Fruit fly (Drosophila melanogaster): Measurements from ENCODE around the gene CG9992.

Gene CG9992

DNA sequence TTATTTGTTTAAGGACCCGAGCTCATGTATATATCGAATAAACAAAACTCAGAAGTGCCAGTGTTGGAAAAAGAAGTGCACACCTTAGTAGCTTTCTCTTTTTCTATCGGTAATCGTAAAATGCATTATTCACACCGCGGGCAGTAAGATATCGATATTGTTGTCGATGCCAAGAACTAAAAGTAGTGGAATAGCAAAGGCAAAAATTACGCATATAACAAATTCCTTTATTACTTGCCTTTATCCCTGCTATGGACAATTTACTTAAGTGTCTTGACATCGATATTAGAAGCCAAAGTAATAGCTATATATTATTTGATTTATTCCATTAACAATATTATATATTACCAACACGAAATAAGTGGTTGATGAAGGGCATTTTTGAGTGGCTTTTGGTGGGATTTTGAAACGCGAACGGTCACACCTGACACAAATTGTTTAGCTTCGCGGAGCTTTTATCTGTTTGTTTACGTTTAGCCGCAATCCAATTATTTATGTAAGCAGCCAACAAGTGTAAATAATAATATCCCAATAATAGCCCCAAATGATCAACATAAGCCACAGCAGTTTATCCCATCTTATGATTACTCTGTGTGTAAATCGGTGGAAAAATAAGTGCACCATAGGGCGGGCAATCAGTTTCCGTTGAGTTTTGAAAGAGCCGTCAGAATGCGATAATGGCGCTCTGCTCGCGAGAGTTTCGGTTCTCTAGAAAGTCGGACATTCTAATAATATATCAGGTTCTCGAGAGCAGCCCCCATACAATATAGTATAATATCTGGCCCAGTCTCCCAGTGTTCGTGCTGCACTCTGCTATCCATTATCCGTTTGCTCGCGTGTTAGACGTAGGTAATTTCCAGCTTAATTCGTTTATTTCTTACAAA, at the start of gene CG9992, which contains the start of gene CG4239:
Gene CG9992, minus strand, starts transcription at position 66 of the 884 bp plus-strand sequence.
Gene CG4239, plus strand, starts transcription at position 436 of the 884 bp plus-strand sequence.
- no peak for TF ChIP-seq noc (tag; optimal IDR thresholded peaks at IDR 0.05)

DNA sequence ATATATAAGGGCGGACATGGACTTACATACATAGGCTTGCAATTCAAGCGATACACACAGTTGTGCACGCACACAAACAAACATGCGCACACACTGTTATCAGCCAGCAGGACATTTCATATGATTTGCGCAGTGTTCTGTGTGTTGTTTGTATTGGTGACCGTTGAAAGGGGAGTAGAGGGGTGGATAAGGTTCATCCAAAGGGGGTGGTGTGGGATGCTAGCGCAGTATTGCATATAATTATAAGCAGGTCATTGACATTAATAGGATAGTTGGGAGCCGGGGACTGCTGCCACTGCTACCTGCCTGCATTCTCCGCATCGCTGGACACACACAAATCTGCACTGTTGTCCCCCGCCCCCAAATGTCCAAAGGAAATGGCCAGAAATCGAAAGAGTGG, 43.8 kb upstream of the CG9992 start:
- TF ChIP-seq noc (tag; optimal IDR thresholded peaks at IDR 0.05): no peak

- TF ChIP-seq noc (tag; optimal IDR thresholded peaks at IDR 0.05): no peak
Measured at dm6 chrX:16427786-16428400, 43.2 kb upstream of the CG9992 start.

dm6 chrX:16426478-16427052, 41.9 kb upstream of the CG9992 start:
- no peak for TF ChIP-seq noc (tag; optimal IDR thresholded peaks at IDR 0.05)

DNA sequence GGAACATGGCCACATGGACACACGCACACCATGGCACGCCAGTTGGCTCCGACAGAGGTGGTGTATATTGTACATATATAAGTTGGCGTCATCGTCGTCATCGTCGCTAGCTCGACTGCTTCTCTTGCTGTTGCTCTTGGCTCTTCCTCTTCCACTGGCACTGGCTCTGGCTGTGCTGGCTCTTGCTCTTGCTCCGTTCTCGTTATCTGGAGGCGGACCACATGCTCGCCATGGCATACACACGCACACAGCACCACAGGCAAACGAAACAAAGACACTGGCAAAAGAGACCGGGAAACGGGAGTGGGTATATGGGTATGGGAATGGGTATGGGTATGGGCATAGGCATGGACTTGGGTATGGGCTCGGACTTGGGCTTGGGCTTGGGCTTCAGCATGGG, 40.4 kb upstream of the CG9992 start:
- TF ChIP-seq noc (tag; optimal IDR thresholded peaks at IDR 0.05): no peak

- no peak for TF ChIP-seq noc (tag; optimal IDR thresholded peaks at IDR 0.05)
Measured at dm6 chrX:16424296-16424695, 39.6 kb upstream of the CG9992 start.

dm6 chrX:16423125-16423509, 38.4 kb upstream of the CG9992 start:
- no peak for TF ChIP-seq noc (tag; optimal IDR thresholded peaks at IDR 0.05)

DNA sequence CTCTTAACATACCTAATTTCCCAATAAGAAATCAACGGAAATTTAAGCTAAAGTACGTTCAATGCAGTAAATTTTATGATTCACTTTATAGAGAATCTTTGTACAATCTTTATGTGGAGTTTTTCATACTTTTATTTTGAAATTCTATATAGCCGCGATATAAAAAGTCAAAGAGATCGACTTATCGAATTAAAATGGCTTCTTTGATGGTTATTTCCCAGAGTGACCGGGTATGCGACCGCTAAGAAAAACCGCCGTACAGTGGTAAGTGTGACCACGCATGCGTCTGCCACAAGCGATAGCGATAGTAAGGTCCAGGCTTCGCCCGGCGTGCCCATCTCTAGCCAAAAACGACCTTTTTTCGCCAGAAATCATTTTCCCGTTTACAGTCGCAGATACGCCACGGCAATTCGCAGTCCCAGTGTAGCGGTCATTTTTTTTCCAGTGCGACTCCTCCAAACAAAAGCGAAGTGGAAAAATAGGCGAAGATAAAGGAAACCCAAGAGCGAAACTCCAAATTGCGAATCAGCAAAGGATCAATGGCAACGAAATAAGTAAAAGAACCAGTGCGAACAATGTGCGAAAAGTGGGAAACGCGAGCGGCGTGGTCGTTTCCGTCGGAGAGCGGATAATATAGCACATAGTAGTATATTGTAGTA, 37.9 kb upstream of the CG9992 start, which contains the start of gene hang:
Gene hang, plus strand, starts transcription at position 366 of the 659 bp plus-strand sequence.
- peak; percentile 53 for TF ChIP-seq noc (tag; optimal IDR thresholded peaks at IDR 0.05)

DNA sequence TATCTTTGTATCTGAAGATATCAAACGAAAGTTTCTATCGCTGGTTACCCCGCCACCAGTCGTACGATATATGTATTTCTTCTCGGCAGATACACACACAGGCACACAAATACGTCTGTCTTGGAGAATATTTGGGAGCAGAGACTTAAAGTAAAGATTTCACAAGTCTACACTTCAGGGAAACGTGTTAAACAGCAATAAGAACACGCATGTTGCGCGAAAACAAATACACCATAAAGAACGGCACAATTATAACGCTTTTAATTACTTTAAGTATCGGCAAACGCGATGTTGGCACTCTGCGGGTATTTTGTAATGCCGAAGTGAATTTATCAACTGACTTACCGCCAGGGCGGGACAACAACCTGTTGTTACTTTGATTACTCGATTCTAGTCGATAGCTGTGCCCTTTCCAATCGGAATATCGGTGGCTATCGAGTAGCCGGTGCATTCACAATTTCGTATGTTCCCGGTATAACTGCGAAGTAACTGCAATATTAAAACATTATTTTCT, 37.2 kb upstream of the CG9992 start, which contains the start of gene AnxB11:
Gene AnxB11, minus strand, starts transcription at position 367 of the 514 bp plus-strand sequence.
- no peak for TF ChIP-seq noc (tag; optimal IDR thresholded peaks at IDR 0.05)

DNA sequence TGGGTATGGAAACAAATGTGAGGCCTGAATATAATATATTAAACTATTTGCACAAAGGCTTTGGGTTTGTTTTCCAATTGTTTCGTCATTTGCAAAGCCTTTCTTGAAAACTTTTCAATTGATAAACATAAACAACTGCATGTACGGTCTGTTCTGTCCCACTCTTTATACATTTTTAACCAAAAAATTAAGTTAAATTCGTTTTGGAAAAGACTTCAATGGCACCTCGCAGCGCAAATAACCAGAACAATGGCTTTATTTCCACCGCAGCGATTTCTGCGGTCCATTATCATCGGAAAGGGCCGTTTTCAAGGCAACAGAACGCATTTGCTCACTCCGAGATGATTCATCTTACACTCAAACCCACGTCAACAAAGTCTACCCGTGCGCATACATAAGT, 36.2 kb upstream of the CG9992 start:
- TF ChIP-seq noc (tag; optimal IDR thresholded peaks at IDR 0.05): no peak

DNA sequence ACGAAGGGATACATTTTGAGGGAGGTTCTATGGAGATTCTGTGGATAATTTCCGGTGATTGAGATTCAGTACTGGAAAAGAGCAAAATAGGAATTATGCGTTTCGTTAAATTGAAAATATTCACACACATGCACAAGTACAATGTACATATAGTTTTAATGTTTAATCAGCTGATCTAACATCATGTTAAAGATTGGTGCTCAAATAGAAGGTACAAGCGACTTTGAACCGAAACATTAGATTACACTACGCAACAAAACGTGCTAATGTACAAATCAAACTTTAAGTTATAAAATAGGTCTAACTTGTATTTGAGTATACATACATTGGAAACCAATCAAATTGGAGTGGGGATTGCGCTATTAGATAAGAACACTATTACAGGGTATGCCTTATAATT, 35.3 kb upstream of the CG9992 start:
- TF ChIP-seq noc (tag; optimal IDR thresholded peaks at IDR 0.05): no peak

dm6 chrX:16414451-16415368, 30.0 kb upstream of the CG9992 start, which contains the start of gene Traf-like:
Gene Traf-like (plus strand): TSS chrX:16415046.
- TF ChIP-seq noc (tag; optimal IDR thresholded peaks at IDR 0.05): peak; percentile 48

DNA sequence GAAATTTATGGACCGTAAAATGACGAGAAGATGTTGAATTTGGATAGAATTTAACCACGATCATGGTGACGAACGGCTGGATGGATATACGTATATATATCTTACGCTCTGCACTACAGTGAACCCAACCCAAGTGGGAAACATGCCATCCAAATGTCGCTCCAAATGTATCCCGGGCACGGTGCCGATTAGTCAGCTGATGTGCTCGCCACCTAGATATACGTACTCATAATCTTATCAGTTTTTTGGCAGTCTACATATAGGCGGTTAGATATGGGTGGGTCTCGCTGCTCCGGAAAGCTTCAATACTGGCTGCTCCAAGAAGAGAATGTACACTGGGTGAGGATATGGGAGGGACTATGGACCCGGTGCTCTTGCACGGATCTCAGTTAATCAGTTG, 21.4 kb upstream of the CG9992 start:
- no peak for TF ChIP-seq noc (tag; optimal IDR thresholded peaks at IDR 0.05)

DNA sequence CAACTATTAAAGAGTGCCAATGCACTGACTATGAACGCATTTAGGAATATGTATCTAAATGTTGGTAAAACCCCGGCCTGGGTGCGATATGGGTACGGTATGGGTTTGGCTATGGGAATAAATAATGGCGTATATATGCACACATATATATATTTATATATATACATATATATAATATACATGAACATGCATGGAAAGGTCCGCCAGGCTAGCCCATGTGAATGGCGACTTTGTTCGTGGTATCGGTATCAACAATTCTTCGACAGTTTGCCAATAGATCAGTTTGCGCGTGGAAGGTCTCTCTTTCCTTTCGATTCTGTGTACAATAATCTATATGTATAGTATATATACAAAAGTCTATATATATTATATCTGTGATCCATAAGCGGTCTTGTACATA, 20.5 kb upstream of the CG9992 start, which contains the start of gene CG4301:
Gene CG4301, plus strand, starts transcription at position 301 of the 400 bp plus-strand sequence.
- TF ChIP-seq noc (tag; optimal IDR thresholded peaks at IDR 0.05): no peak

- no peak for TF ChIP-seq noc (tag; optimal IDR thresholded peaks at IDR 0.05)
Measured at dm6 chrX:16404803-16405202, 20.1 kb upstream of the CG9992 start, which contains the start of gene CG9981. Gene CG9981 (minus strand): TSS chrX:16405122.
